Worm (Caenorhabditis elegans) whole organism, late embryonic: ENCODE results near the gene C04G6.4.
"Not testable (repeated sequence)": the region's sequence is repeated elsewhere in the genome, so short reads cannot be mapped to it uniquely, and the experiment has no call there.

ENCODE experiments used
- C08G9.2 ChIP-seq: sonication (generic microtip); optimal IDR thresholded peaks from 2 replicates; lab custom pipeline; 2016; ENCODE audit warnings: mild to moderate bottlenecking, missing genetic modification characterization, moderate library complexity, missing compliant biosample characterization
- K02D7.2 ChIP-seq: sonication (generic microtip); optimal IDR thresholded peaks from 2 replicates; lab custom pipeline; 2017; ENCODE audit warnings: mild to moderate bottlenecking, missing genetic modification characterization, missing compliant biosample characterization
- T23F11.4 ChIP-seq: fragments of 200-800 bp; sonication (Bioruptor generic); optimal IDR thresholded peaks from 2 replicates; lab custom pipeline; 2018; ENCODE audit warnings: mild to moderate bottlenecking, missing genetic modification characterization, missing compliant biosample characterization
- Y22D7AL.16 ChIP-seq: sonication (generic microtip); optimal IDR thresholded peaks from 2 replicates; lab custom pipeline; 2016; ENCODE audit warnings: missing genetic modification characterization, missing compliant biosample characterization
- ahr-1 ChIP-seq: sonication (generic microtip); optimal IDR thresholded peaks from 2 replicates; lab custom pipeline; 2016; ENCODE audit warnings: missing genetic modification characterization, missing compliant biosample characterization
- ceh-14 ChIP-seq: sonication (generic microtip); optimal IDR thresholded peaks from 2 replicates; lab custom pipeline; 2016; ENCODE audit warnings: missing genotype, missing genetic modification characterization, missing compliant biosample characterization
- ceh-19 ChIP-seq: fragments of 200-800 bp; sonication (Bioruptor generic); optimal IDR thresholded peaks from 2 replicates; lab custom pipeline; 2018; ENCODE audit warnings: mild to moderate bottlenecking, missing genetic modification characterization, missing compliant biosample characterization
- ceh-31 ChIP-seq: sonication (generic microtip); optimal IDR thresholded peaks from 2 replicates; lab custom pipeline; 2016; ENCODE audit warnings: missing genetic modification characterization, missing compliant biosample characterization
- ceh-34 ChIP-seq: sonication (generic microtip); optimal IDR thresholded peaks from 2 replicates; lab custom pipeline; 2016; ENCODE audit warnings: mild to moderate bottlenecking, missing genetic modification characterization, missing compliant biosample characterization
- ceh-45 ChIP-seq: fragments of 200-800 bp; sonication (Bioruptor generic); IDR thresholded peaks from 2 replicates; pipeline ENCODE4 v1.3.6; 2022; ENCODE audit warnings: missing genetic modification reagents, missing genetic modification characterization, missing compliant biosample characterization
- ceh-48 ChIP-seq: sonication (generic microtip); optimal IDR thresholded peaks from 2 replicates; lab custom pipeline; 2016; ENCODE audit warnings: missing genetic modification characterization, inconsistent platforms, missing compliant biosample characterization
- ceh-9 ChIP-seq: sonication (generic microtip); optimal IDR thresholded peaks from 2 replicates; lab custom pipeline; 2016; ENCODE audit warnings: mild to moderate bottlenecking, missing genetic modification characterization, inconsistent platforms, missing compliant biosample characterization
- che-1 ChIP-seq: sonication (generic microtip); optimal IDR thresholded peaks from 2 replicates; lab custom pipeline; 2016; ENCODE audit warnings: mild to moderate bottlenecking, missing genetic modification characterization, missing compliant biosample characterization
- dve-1 ChIP-seq: sonication (generic microtip); optimal IDR thresholded peaks from 2 replicates; lab custom pipeline; 2017; ENCODE audit warnings: antibody characterized with exemption, mild to moderate bottlenecking, missing genetic modification characterization, missing compliant biosample characterization
- elt-2 ChIP-seq: sonication (generic microtip); optimal IDR thresholded peaks from 2 replicates; lab custom pipeline; 2016; ENCODE audit warnings: missing genetic modification reagents, missing genetic modification characterization, missing compliant biosample characterization
- ets-4 ChIP-seq: sonication (generic microtip); optimal IDR thresholded peaks from 2 replicates; lab custom pipeline; 2016; ENCODE audit warnings: missing genetic modification characterization, missing compliant biosample characterization
- eyg-1 ChIP-seq: sonication (generic microtip); optimal IDR thresholded peaks from 2 replicates; lab custom pipeline; 2016; ENCODE audit warnings: missing genotype, missing genetic modification characterization, missing compliant biosample characterization
- fkh-10 ChIP-seq: fragments of 150-350 bp; optimal IDR thresholded peaks from 2 replicates; lab custom pipeline; 2014; ENCODE audit warnings: missing biosample characterization, missing genetic modification reagents, missing genetic modification characterization
- fkh-6 ChIP-seq: sonication (generic microtip); optimal IDR thresholded peaks from 2 replicates; lab custom pipeline; 2016; ENCODE audit warnings: missing genetic modification characterization, missing compliant biosample characterization
- hlh-13 ChIP-seq: fragments of 200-800 bp; sonication (Bioruptor generic); optimal IDR thresholded peaks from 2 replicates; lab custom pipeline; 2018; ENCODE audit warnings: mild to moderate bottlenecking, missing genetic modification characterization, missing compliant biosample characterization
- hlh-15 ChIP-seq: sonication (generic microtip); optimal IDR thresholded peaks from 2 replicates; lab custom pipeline; 2016; ENCODE audit warnings: missing genetic modification characterization, missing compliant biosample characterization
- hlh-30 ChIP-seq: sonication (generic microtip); optimal IDR thresholded peaks from 2 replicates; lab custom pipeline; 2017; ENCODE audit warnings: antibody characterized with exemption, missing genetic modification characterization, missing compliant biosample characterization; ENCODE audit not compliant: insufficient read depth
- hlh-6 ChIP-seq: sonication (generic microtip); optimal IDR thresholded peaks from 2 replicates; lab custom pipeline; 2016; ENCODE audit warnings: missing genotype, missing genetic modification characterization, missing compliant biosample characterization
- lin-11 ChIP-seq: fragments of 200-800 bp; sonication (Bioruptor generic); optimal IDR thresholded peaks from 2 replicates; lab custom pipeline; 2018; ENCODE audit warnings: mild to moderate bottlenecking, missing genetic modification characterization, missing compliant biosample characterization
- mec-3 ChIP-seq: sonication (generic microtip); optimal IDR thresholded peaks from 2 replicates; lab custom pipeline; 2016; ENCODE audit warnings: borderline replicate concordance, missing genetic modification characterization, missing compliant biosample characterization
- nfya-1 ChIP-seq: sonication (generic microtip); optimal IDR thresholded peaks from 2 replicates; lab custom pipeline; 2017; ENCODE audit warnings: missing genetic modification characterization, mild to moderate bottlenecking, missing compliant biosample characterization, antibody characterized with exemption, moderate library complexity
- npax-4 ChIP-seq: sonication (generic microtip); optimal IDR thresholded peaks from 2 replicates; lab custom pipeline; 2016; ENCODE audit warnings: missing genetic modification characterization, missing compliant biosample characterization
- pag-3 ChIP-seq: sonication (generic microtip); optimal IDR thresholded peaks from 2 replicates; lab custom pipeline; 2016; ENCODE audit warnings: missing compliant biosample characterization, missing genetic modification characterization, borderline replicate concordance
- pat-9 ChIP-seq: fragments of 200-800 bp; sonication (Bioruptor generic); optimal IDR thresholded peaks from 2 replicates; lab custom pipeline; 2018; ENCODE audit warnings: mild to moderate bottlenecking, missing genetic modification characterization, moderate library complexity, missing compliant biosample characterization
- pax-1 ChIP-seq: fragments of 150-350 bp; optimal IDR thresholded peaks from 2 replicates; lab custom pipeline; 2014; ENCODE audit warnings: missing biosample characterization, missing genetic modification characterization
- pha-2 ChIP-seq: sonication (generic microtip); optimal IDR thresholded peaks from 2 replicates; lab custom pipeline; 2017; ENCODE audit warnings: mild to moderate bottlenecking, missing genetic modification characterization, missing compliant biosample characterization
- pha-4 ChIP-seq: fragments of 150-350 bp; optimal IDR thresholded peaks from 2 replicates; lab custom pipeline; 2018; ENCODE audit warnings: missing biosample characterization, missing genetic modification reagents, missing genetic modification characterization
- pqm-1 ChIP-seq: sonication (generic microtip); optimal IDR thresholded peaks from 2 replicates; lab custom pipeline; 2016; ENCODE audit warnings: missing genetic modification characterization, missing compliant biosample characterization
- rnt-1 ChIP-seq: sonication (generic microtip); optimal IDR thresholded peaks from 2 replicates; lab custom pipeline; 2016; ENCODE audit warnings: missing genetic modification characterization, missing compliant biosample characterization
- sox-2 ChIP-seq: fragments of 200-800 bp; sonication (Bioruptor generic); IDR thresholded peaks from 2 replicates; pipeline ENCODE4 v1.3.6; 2022; ENCODE audit warnings: missing genetic modification reagents, missing genetic modification characterization, missing compliant biosample characterization
- sox-4 ChIP-seq: sonication (generic microtip); optimal IDR thresholded peaks from 2 replicates; lab custom pipeline; 2017; ENCODE audit warnings: mild to moderate bottlenecking, missing genetic modification characterization, inconsistent platforms, missing compliant biosample characterization
- tbx-2 ChIP-seq: sonication (generic microtip); optimal IDR thresholded peaks from 2 replicates; lab custom pipeline; 2016; ENCODE audit warnings: missing genetic modification characterization, missing compliant biosample characterization
- tbx-7 ChIP-seq: sonication (generic microtip); optimal IDR thresholded peaks from 2 replicates; lab custom pipeline; 2016; ENCODE audit warnings: missing genotype, missing genetic modification characterization, missing compliant biosample characterization
- ttx-3 ChIP-seq: sonication (generic microtip); optimal IDR thresholded peaks from 2 replicates; lab custom pipeline; 2016; ENCODE audit warnings: missing genetic modification reagents, missing genetic modification characterization, missing compliant biosample characterization
- unc-3 ChIP-seq, 2 experiments: fragments of 200-800 bp in 1 of 2; sonication (Bioruptor generic) in 1 of 2; sonication (generic microtip) in 1 of 2; conservative IDR thresholded peaks in 1 of 2; optimal IDR thresholded peaks in 1 of 2; 2 replicates each; pipeline versions ENCODE4 v1.3.6 to Lab custom; 2016 to 2022; ENCODE audit warnings: missing compliant biosample characterization in 2 of 2, missing genetic modification characterization in 2 of 2, missing genetic modification reagents in 1 of 2
- unc-86 ChIP-seq: sonication (generic microtip); optimal IDR thresholded peaks from 2 replicates; lab custom pipeline; 2016; ENCODE audit warnings: missing genetic modification characterization, missing compliant biosample characterization
- zip-5 ChIP-seq: sonication (generic microtip); optimal IDR thresholded peaks from 2 replicates; lab custom pipeline; 2016; ENCODE audit warnings: missing genetic modification characterization, missing compliant biosample characterization
- ztf-16 ChIP-seq: sonication (generic microtip); optimal IDR thresholded peaks from 2 replicates; lab custom pipeline; 2017; ENCODE audit warnings: missing genetic modification characterization, missing compliant biosample characterization

The C04G6.4 gene

ce11 chrII:5099034-5099433 lies 15.8 kb upstream of the C04G6.4 start:
- TF ChIP-seq nfya-1 (tag; lab: Kevin White, UChicago) (peak; percentile 77), T23F11.4 (GFP tag; lab: Kevin White, UChicago) (no peak), pag-3 (no peak)

DNA sequence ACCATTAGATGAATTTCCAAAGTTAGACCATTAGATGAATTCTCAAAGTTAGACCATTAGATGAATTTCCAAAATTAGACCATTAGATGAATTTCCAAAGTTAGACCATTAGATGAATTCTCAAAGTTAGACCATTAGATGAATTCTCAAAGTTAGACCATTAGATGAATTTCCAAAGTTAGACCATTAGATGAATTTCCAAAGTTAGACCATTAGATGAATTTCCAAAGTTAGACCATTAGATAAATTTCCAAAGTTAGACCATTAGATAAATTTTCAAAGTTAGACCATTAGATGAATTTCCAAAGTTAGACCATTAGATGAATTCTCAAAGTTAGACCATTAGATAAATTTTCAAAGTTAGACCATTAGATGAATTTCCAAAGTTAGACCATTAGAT lies 14.2 kb upstream of the C04G6.4 start:
- TF ChIP-seq unc-3 (GFP tag; conservative IDR thresholded peaks at IDR 0.05; lab: Robert Waterston, UW), result peak; percentile 88
- TF ChIP-seq unc-3 (tag; optimal IDR thresholded peaks at IDR 0.05; lab: Kevin White, UChicago), result not testable (repeated sequence)
- TF ChIP-seq sox-2 (GFP tag; lab: Robert Waterston, UW), result peak; percentile 96
- peak; percentile 40 for TF ChIP-seq hlh-13
- peak; percentile 92 for TF ChIP-seq ceh-45 (GFP tag; lab: Robert Waterston, UW)

DNA sequence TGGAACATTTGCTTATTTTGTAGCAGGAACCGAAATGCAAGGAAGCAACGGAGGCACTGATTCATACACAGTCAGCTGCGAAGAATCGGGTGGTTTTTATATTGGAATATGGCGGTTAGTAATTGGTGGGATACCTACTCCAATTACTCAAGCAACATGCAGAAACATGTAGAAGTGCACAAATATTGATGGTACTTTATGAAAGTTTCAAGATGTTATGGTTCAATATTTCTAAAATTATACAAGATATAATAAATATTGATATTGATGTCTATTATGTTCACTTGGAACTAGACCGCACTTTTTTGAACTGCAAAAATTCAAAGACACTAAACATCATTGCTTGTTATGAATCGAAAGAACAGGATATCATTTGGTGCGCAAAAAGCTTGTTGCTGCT lies 10.7 kb upstream of the C04G6.4 start, which contains the start of gene C04G6.13:
TSS of gene C04G6.13 (plus strand) at position 301 of the 400 bp plus-strand sequence.
- TF ChIP-seq mec-3 (no peak), ceh-48 (tag; lab: Kevin White, UChicago) (no peak), C08G9.2 (tag; lab: Kevin White, UChicago) (no peak), unc-3 (GFP tag; conservative IDR thresholded peaks at IDR 0.05; lab: Robert Waterston, UW) (no peak), unc-3 (tag; optimal IDR thresholded peaks at IDR 0.05; lab: Kevin White, UChicago) (no peak), hlh-15 (tag; lab: Kevin White, UChicago) (no peak), K02D7.2 (no peak), elt-2 (tag; lab: Kevin White, UChicago) (no peak), sox-4 (tag; lab: Kevin White, UChicago) (no peak), ceh-45 (GFP tag; lab: Robert Waterston, UW) (no peak), hlh-30 (tag; lab: Kevin White, UChicago) (no peak), ceh-14 (no peak), zip-5 (tag; lab: Kevin White, UChicago) (no peak), rnt-1 (no peak), eyg-1 (no peak), ztf-16 (tag; lab: Kevin White, UChicago) (no peak)

- TF ChIP-seq ttx-3 (no peak), K02D7.2 (no peak), npax-4 (no peak), pat-9 (no peak), fkh-6 (tag; lab: Kevin White, UChicago) (no peak), pha-4 (tag; lab: Kevin White, UChicago) (peak; percentile 44), che-1 (tag; lab: Kevin White, UChicago) (no peak), ets-4 (no peak), fkh-10 (GFP tag; lab: Kevin White, UChicago) (no peak), pax-1 (tag; lab: Kevin White, UChicago) (peak; percentile 42), Y22D7AL.16 (tag; lab: Kevin White, UChicago) (no peak), hlh-6 (no peak), T23F11.4 (GFP tag; lab: Kevin White, UChicago) (no peak), unc-86 (tag; lab: Kevin White, UChicago) (no peak), ceh-19 (GFP tag; lab: Kevin White, UChicago) (peak; percentile 23), tbx-2 (tag; lab: Kevin White, UChicago) (peak; percentile 63), pha-2 (tag; lab: Kevin White, UChicago) (peak; percentile 57), ceh-48 (tag; lab: Kevin White, UChicago) (peak; percentile 35), ceh-34 (no peak), rnt-1 (peak; percentile 3), zip-5 (tag; lab: Kevin White, UChicago) (no peak), pqm-1 (tag; lab: Kevin White, UChicago) (no peak), sox-2 (GFP tag; lab: Robert Waterston, UW) (no peak), tbx-7 (tag; lab: Kevin White, UChicago) (no peak), mec-3 (no peak), ceh-9 (tag; lab: Kevin White, UChicago) (no peak), ceh-31 (tag; lab: Kevin White, UChicago) (peak; percentile 56), ahr-1 (tag; lab: Kevin White, UChicago) (no peak), dve-1 (tag; lab: Kevin White, UChicago) (peak; percentile 32), hlh-15 (tag; lab: Kevin White, UChicago) (no peak), ceh-45 (GFP tag; lab: Robert Waterston, UW) (no peak), lin-11 (tag; lab: Kevin White, UChicago) (no peak)
Observed at ce11 chrII:5092362-5093281, 9.4 kb upstream of the C04G6.4 start, which contains the start of gene C04G6.2. Gene C04G6.2, plus strand, starts transcription at chrII:5093231.
